Fruit fly (Drosophila melanogaster) whole organism, adult: ENCODE results near the gene ZnT33D.

ENCODE experiments used
- kay ChIP-seq: fragments of 200-800 bp; sonication (Bioruptor generic); peaks from one replicate; lab custom pipeline; 2016; ENCODE audit warnings: missing biosample characterization, missing genetic modification characterization, borderline replicate concordance
- pad ChIP-seq: fragments of 200-800 bp; sonication (Bioruptor generic); optimal IDR thresholded peaks from 3 replicates; lab custom pipeline; 2017; ENCODE audit warnings: missing biosample characterization, missing genetic modification characterization, mild to moderate bottlenecking, moderate library complexity, missing genetic modification reagents

DNA sequence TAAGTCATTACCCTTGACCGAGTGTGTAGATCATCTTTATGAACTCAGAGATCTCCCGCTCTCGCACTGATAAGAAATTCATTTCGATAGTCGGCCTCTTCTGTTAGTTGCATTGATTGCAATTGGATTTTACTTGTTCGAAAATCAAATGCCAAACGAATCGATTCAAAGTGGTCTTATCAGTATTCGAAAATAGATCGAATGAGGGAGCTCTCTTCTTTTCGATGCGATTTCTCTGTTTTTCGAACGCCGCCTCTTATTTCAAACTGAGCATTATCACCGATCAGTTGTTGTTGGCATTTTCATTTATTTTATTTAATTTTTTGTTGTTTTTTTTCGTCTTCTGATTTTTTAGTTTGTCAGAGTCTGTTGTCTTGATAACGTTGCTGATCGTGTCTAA lies 36.9 kb downstream of the ZnT33D start:
- no peak for TF ChIP-seq pad (GFP tag; lab: Kevin White, UChicago)
- peak; percentile 83 for TF ChIP-seq kay
